Fruit fly (Drosophila melanogaster) whole organism, prepupa: Measurements from ENCODE around the gene qjt.

ENCODE experiments used
- Blimp-1 ChIP-seq: fragments of 200-800 bp; sonication (Bioruptor generic); optimal IDR thresholded peaks from 3 replicates; lab custom pipeline; 2017; ENCODE audit warnings: missing biosample characterization, missing genetic modification characterization, mild to moderate bottlenecking, moderate library complexity, missing genetic modification reagents
- CG10669 ChIP-seq: fragments of 200-800 bp; sonication (Bioruptor generic); optimal IDR thresholded peaks from 3 replicates; lab custom pipeline; 2018; ENCODE audit warnings: missing biosample characterization, mild to moderate bottlenecking, missing genetic modification characterization, moderate library complexity
- CG11294 ChIP-seq: fragments of 200-800 bp; sonication (Bioruptor generic); IDR thresholded peaks from 2 replicates; pipeline ENCODE4 v1.3.6; 2022; ENCODE audit warnings: missing biosample characterization, missing genetic modification characterization
- CG11902 ChIP-seq: fragments of 200-800 bp; sonication (Bioruptor generic); optimal IDR thresholded peaks from 3 replicates; lab custom pipeline; 2016; ENCODE audit warnings: missing biosample characterization, missing genetic modification characterization
- CG15336 ChIP-seq: fragments of 200-800 bp; sonication (Bioruptor generic); IDR thresholded peaks from 2 replicates; pipeline ENCODE4 v1.3.6; 2022; ENCODE audit warnings: missing biosample characterization, missing genetic modification characterization
- CG1621 ChIP-seq: fragments of 200-800 bp; sonication (Bioruptor generic); optimal IDR thresholded peaks from 3 replicates; lab custom pipeline; 2018; ENCODE audit warnings: missing biosample characterization, mild to moderate bottlenecking, missing genetic modification characterization
- CG3032 ChIP-seq: fragments of 200-800 bp; optimal IDR thresholded peaks from 2 replicates; lab custom pipeline; 2019; ENCODE audit warnings: missing biosample characterization, mild to moderate bottlenecking, missing genetic modification characterization, moderate library complexity
- CG32006 ChIP-seq: fragments of 200-800 bp; sonication (Bioruptor generic); optimal IDR thresholded peaks from 3 replicates; lab custom pipeline; 2017; ENCODE audit warnings: missing biosample characterization, mild to moderate bottlenecking, missing genetic modification characterization
- CG3919 ChIP-seq: fragments of 200-800 bp; sonication (Bioruptor generic); optimal IDR thresholded peaks from 3 replicates; lab custom pipeline; 2016; ENCODE audit warnings: missing biosample characterization, missing genetic modification characterization
- CG4318 ChIP-seq: fragments of 200-800 bp; sonication (Bioruptor generic); optimal IDR thresholded peaks from 3 replicates; lab custom pipeline; 2017; ENCODE audit warnings: missing biosample characterization, mild to moderate bottlenecking, missing genetic modification characterization
- CG6808 ChIP-seq: fragments of 200-800 bp; sonication (Bioruptor generic); optimal IDR thresholded peaks from 3 replicates; lab custom pipeline; 2017; ENCODE audit warnings: missing biosample characterization, missing genetic modification characterization, mild to moderate bottlenecking, moderate library complexity, missing genetic modification reagents
- CG6854 ChIP-seq: fragments of 200-800 bp; sonication (Bioruptor generic); optimal IDR thresholded peaks from 2 replicates; lab custom pipeline; 2017; ENCODE audit warnings: missing biosample characterization, mild to moderate bottlenecking, missing genetic modification characterization
- CG7368 ChIP-seq: fragments of 200-800 bp; sonication (Bioruptor generic); optimal IDR thresholded peaks from 3 replicates; lab custom pipeline; 2016; ENCODE audit warnings: missing biosample characterization, missing genetic modification characterization
- CG8319 ChIP-seq: fragments of 200-800 bp; sonication (Bioruptor generic); optimal IDR thresholded peaks from 3 replicates; lab custom pipeline; 2016; ENCODE audit warnings: missing biosample characterization, missing genetic modification characterization
- Eip78C ChIP-seq: fragments of 200-800 bp; sonication (Bioruptor generic); peaks from one replicate; lab custom pipeline; 2016; ENCODE audit warnings: missing biosample characterization, missing genetic modification characterization
- Eip93F ChIP-seq: fragments of 200-800 bp; sonication (Bioruptor generic); optimal IDR thresholded peaks from 2 replicates; lab custom pipeline; 2016; ENCODE audit warnings: missing biosample characterization, mild to moderate bottlenecking, missing genetic modification characterization
- Ets21C ChIP-seq: fragments of 200-800 bp; sonication (Bioruptor generic); optimal IDR thresholded peaks from 3 replicates; lab custom pipeline; 2016; ENCODE audit warnings: missing biosample characterization, missing genetic modification characterization
- Ets96B ChIP-seq: fragments of 200-800 bp; optimal IDR thresholded peaks from 2 replicates; lab custom pipeline; 2019; ENCODE audit warnings: missing biosample characterization, mild to moderate bottlenecking, missing genetic modification characterization, moderate library complexity
- Gug ChIP-seq: fragments of 200-800 bp; sonication (Bioruptor generic); IDR thresholded peaks from 2 replicates; pipeline ENCODE4 v1.3.6; 2022; ENCODE audit warnings: missing biosample characterization, missing genetic modification characterization
- Hr38 ChIP-seq: sonication (Bioruptor generic); optimal IDR thresholded peaks from 2 replicates; lab custom pipeline; 2016; ENCODE audit warnings: missing biosample characterization, missing genetic modification characterization
- Hr4 ChIP-seq: fragments of 200-800 bp; sonication (Bioruptor generic); optimal IDR thresholded peaks from 3 replicates; lab custom pipeline; 2016; ENCODE audit warnings: missing biosample characterization, missing genetic modification characterization
- Lpt ChIP-seq: fragments of 200-800 bp; sonication (Bioruptor generic); optimal IDR thresholded peaks from 3 replicates; lab custom pipeline; 2016; ENCODE audit warnings: missing biosample characterization, missing genetic modification characterization
- Met ChIP-seq: fragments of 200-800 bp; sonication (Bioruptor generic); optimal IDR thresholded peaks from 3 replicates; lab custom pipeline; 2016; ENCODE audit warnings: missing biosample characterization, missing genetic modification characterization
- OdsH ChIP-seq: fragments of 200-800 bp; sonication (Bioruptor generic); optimal IDR thresholded peaks from 3 replicates; lab custom pipeline; 2016; ENCODE audit warnings: missing biosample characterization, missing genetic modification characterization
- Smox ChIP-seq: fragments of 200-800 bp; sonication (Bioruptor generic); optimal IDR thresholded peaks from 3 replicates; lab custom pipeline; 2016; ENCODE audit warnings: missing biosample characterization, missing genetic modification characterization
- Sox14 ChIP-seq: fragments of 200-800 bp; sonication (Bioruptor generic); optimal IDR thresholded peaks from 3 replicates; lab custom pipeline; 2016; ENCODE audit warnings: missing biosample characterization, missing genetic modification characterization
- acj6 ChIP-seq: fragments of 200-800 bp; sonication (Bioruptor generic); optimal IDR thresholded peaks from 3 replicates; lab custom pipeline; 2016; ENCODE audit warnings: missing biosample characterization, missing genetic modification characterization
- cyc ChIP-seq: fragments of 200-800 bp; sonication (Bioruptor generic); optimal IDR thresholded peaks from 3 replicates; lab custom pipeline; 2016; ENCODE audit warnings: missing biosample characterization, missing genetic modification characterization
- dsx ChIP-seq: fragments of 200-800 bp; optimal IDR thresholded peaks from 3 replicates; lab custom pipeline; 2019; ENCODE audit warnings: missing biosample characterization, mild to moderate bottlenecking, missing genetic modification characterization, moderate library complexity; ENCODE audit not compliant: poor library complexity, severe bottlenecking
- eg ChIP-seq: fragments of 200-800 bp; sonication (Bioruptor generic); IDR thresholded peaks from 3 replicates; pipeline ENCODE4 v1.3.6; 2022; ENCODE audit warnings: missing biosample characterization, missing genetic modification characterization
- fd59A ChIP-seq: fragments of 200-800 bp; sonication (Bioruptor generic); optimal IDR thresholded peaks from 2 replicates; lab custom pipeline; 2017; ENCODE audit warnings: missing biosample characterization, mild to moderate bottlenecking, missing genetic modification characterization, missing genetic modification reagents
- lz ChIP-seq: fragments of 200-800 bp; sonication (Bioruptor generic); optimal IDR thresholded peaks from 3 replicates; lab custom pipeline; 2016; ENCODE audit warnings: missing biosample characterization, missing genetic modification characterization
- net ChIP-seq: fragments of 200-800 bp; sonication (Bioruptor generic); optimal IDR thresholded peaks from 3 replicates; lab custom pipeline; 2016; ENCODE audit warnings: missing biosample characterization, missing genetic modification characterization
- pdm3 ChIP-seq: fragments of 200-800 bp; sonication (Bioruptor generic); optimal IDR thresholded peaks from 3 replicates; lab custom pipeline; 2016; ENCODE audit warnings: missing biosample characterization, missing genetic modification characterization
- vri ChIP-seq: fragments of 200-800 bp; sonication (Bioruptor generic); optimal IDR thresholded peaks from 3 replicates; lab custom pipeline; 2016; ENCODE audit warnings: missing biosample characterization, mild to moderate bottlenecking, missing genetic modification characterization

Gene qjt

DNA sequence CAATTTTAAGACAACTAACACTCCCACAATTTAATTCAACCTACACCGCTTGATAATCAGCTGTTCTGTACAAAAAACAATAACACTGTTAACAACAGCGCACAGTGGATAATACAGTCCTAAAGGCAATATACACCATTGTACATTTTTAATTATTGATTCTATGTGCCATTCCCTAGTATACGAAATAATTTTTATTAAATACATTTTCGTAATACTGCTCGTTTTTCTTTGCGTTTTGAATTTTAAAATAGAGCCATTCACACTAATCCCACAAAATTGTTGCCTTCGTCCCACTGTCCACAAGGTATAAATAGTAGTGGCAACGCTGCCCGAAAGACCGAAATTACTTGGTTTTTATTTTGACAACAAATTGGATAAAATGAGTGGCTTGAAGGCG, 45.3 kb upstream of the qjt start, which contains the start of the genes Coq4 and CG32176 (continued):
- TF ChIP-seq CG1621 (tag; lab: Kevin White, UChicago) (peak; percentile 94), Blimp-1 (GFP tag; lab: Kevin White, UChicago) (peak; percentile 78), Met (GFP tag; lab: Kevin White, UChicago) (peak; percentile 97), vri (GFP tag; lab: Kevin White, UChicago) (peak; percentile 94), eg (GFP tag; lab: Robert Waterston, UW) (peak; percentile 97), CG3032 (tag; lab: Kevin White, UChicago) (peak; percentile 96), net (GFP tag; lab: Kevin White, UChicago) (peak; percentile 98), Gug (peak; percentile 96), CG8319 (GFP tag; lab: Kevin White, UChicago) (peak; percentile 95), CG4318 (GFP tag; lab: Kevin White, UChicago) (peak; percentile 95), Ets21C (GFP tag; lab: Kevin White, UChicago) (peak; percentile 98), fd59A (peak; percentile 88), Hr38 (GFP tag; lab: Kevin White, UChicago) (peak; percentile 96), Sox14 (GFP tag; lab: Kevin White, UChicago) (peak; percentile 98), CG3919 (GFP tag; lab: Kevin White, UChicago) (peak; percentile 98), pdm3 (peak; percentile 99), cyc (peak; percentile 98), Lpt (peak; percentile 96), Eip93F (GFP tag; lab: Kevin White, UChicago) (peak; percentile 93), OdsH (GFP tag; lab: Kevin White, UChicago) (peak; percentile 99), Hr4 (GFP tag; lab: Kevin White, UChicago) (peak; percentile 99), CG32006 (GFP tag; lab: Kevin White, UChicago) (peak; percentile 97), CG11902 (peak; percentile 96), acj6 (GFP tag; lab: Kevin White, UChicago) (peak; percentile 98), CG6854 (GFP tag; lab: Kevin White, UChicago) (peak; percentile 85), Smox (peak; percentile 98), CG11294 (GFP tag; lab: Robert Waterston, UW) (peak; percentile 92), CG10669 (peak; percentile 94), Ets96B (peak; percentile 95)

DNA sequence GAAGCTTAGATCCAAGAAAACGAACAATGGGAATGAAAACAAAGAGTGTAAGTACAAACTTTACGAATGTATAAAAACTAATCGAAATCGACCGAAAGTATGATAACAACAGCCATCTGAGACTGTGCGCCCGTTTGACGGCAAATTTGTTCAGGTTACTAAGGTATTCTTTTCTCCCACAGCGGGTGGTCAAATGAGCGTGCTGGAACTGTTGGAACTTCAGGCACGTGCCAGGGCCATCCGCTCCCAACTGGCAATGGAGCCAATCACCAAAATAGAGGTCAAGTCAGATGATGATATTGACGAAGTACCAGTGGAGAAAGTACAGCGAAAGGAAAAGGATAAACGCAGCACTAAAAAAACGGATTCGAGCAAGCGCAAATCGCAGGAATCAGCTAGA, 42.6 kb upstream of the qjt start, which contains the start of gene CG12229:
Gene CG12229 (minus strand): TSS at position 101 of the 400 bp plus-strand sequence.
- TF ChIP-seq fd59A (no peak), vri (GFP tag; lab: Kevin White, UChicago) (no peak), pdm3 (no peak), Eip78C (GFP tag; lab: Kevin White, UChicago) (no peak), CG15336 (no peak), CG6808 (no peak), dsx (GFP tag; lab: Kevin White, UChicago) (no peak), CG3032 (tag; lab: Kevin White, UChicago) (no peak)

dm6 chr3L:17438872-17439495, 39.9 kb upstream of the qjt start, which contains the start of gene CG18265:
TSS of gene CG18265 (plus strand) at chr3L:17439401.
- TF ChIP-seq acj6 (GFP tag; lab: Kevin White, UChicago) (no peak), CG7368 (GFP tag; lab: Kevin White, UChicago) (peak; percentile 4)
- TF ChIP-seq, all 60 proteins: peak for 1

DNA sequence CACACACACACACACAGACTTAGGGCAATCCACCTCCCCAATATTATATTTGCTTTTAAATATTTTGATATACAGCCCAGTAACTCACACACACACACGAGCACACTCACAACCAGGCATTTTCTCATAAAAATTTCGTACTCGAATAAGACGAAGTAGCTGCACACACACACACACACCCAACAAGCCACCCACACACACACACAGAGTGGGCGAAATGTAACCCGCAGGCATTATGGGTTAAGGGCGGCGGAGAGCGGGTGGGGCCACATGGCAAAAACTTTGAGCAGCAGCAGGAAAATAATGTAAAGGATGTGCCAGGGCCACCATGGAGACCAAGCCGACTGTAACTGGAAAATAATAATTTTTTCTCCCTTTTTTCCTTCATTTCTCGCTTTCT, 37.3 kb upstream of the qjt start:
- TF ChIP-seq lz (GFP tag; lab: Kevin White, UChicago) (no peak), CG8319 (GFP tag; lab: Kevin White, UChicago) (no peak)
